Worm (Caenorhabditis elegans): Measurements from ENCODE around the gene cyp-25A1.
"Not testable (repeated sequence)": the region's sequence is repeated elsewhere in the genome, so short reads cannot be mapped to it uniquely, and the experiment has no call there.

DNA sequence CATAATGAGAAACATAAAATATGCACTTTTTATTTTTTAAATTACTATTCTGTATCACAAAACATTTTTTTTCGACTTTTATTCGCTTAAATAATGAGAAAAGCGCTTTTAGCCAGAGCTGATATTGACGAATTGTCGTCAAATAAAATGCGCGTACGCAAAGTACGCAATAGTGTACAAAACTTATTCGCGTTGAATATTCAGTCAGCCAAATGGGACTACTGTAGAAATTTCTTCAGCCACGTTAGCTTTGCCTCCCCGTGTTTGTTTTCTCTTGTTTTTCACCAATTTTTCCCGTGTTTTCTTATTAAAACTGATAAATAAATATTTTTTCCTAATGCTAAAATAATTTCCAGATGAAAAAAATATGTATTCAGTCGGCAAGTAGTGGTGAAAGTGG is 24.6 kb downstream of the cyp-25A1 start:
- TF ChIP-seq Y22D7AL.16 (tag; optimal IDR thresholded peaks at IDR 0.05); odd-2 (tag; optimal IDR thresholded peaks at IDR 0.05); unc-55 (GFP tag; optimal IDR thresholded peaks at IDR 0.05); ceh-45 (GFP tag; IDR thresholded peaks at IDR 0.05); ama-1 (optimal IDR thresholded peaks at IDR 0.05): not testable (repeated sequence)

Data from whole organism, late embryonic.